Fruit fly (Drosophila melanogaster) whole organism, embryonic: Measurements from ENCODE around the gene UbcE2H.
A peak's percentile ranks its signal among the peaks of the same experiment; 100 is the strongest.

Experiments
- CG12219 ChIP-seq: fragments of 200-800 bp; sonication (Bioruptor generic); optimal IDR thresholded peaks from 3 replicates; lab custom pipeline; 2018; ENCODE audit warnings: missing biosample characterization, mild to moderate bottlenecking, missing genetic modification characterization
- CG1233 ChIP-seq: fragments of 200-800 bp; sonication (Bioruptor generic); optimal IDR thresholded peaks from 4 replicates; lab custom pipeline; 2018; ENCODE audit warnings: missing biosample characterization, mild to moderate bottlenecking, missing genetic modification characterization
- CG13287 ChIP-seq: fragments of 200-800 bp; sonication (Bioruptor generic); IDR thresholded peaks from 2 replicates; pipeline ENCODE4 v1.3.6; 2022; ENCODE audit warnings: missing biosample characterization, missing genetic modification characterization; ENCODE audit not compliant: partially characterized antibody
- CG17568 ChIP-seq: fragments of 200-800 bp; sonication (Bioruptor generic); optimal IDR thresholded peaks from 2 replicates; lab custom pipeline; 2018; ENCODE audit warnings: missing biosample characterization, mild to moderate bottlenecking, missing genetic modification characterization, moderate library complexity
- CG17802 ChIP-seq: fragments of 200-800 bp; sonication (Bioruptor generic); optimal IDR thresholded peaks from 2 replicates; lab custom pipeline; 2018; ENCODE audit warnings: missing biosample characterization, mild to moderate bottlenecking, missing genetic modification characterization, moderate library complexity
- CG18764 ChIP-seq: fragments of 200-800 bp; sonication (Bioruptor generic); optimal IDR thresholded peaks from 3 replicates; lab custom pipeline; 2016; ENCODE audit warnings: missing biosample characterization, missing genetic modification characterization
- CG30020 ChIP-seq: fragments of 200-800 bp; optimal IDR thresholded peaks from 2 replicates; lab custom pipeline; 2019; ENCODE audit warnings: missing biosample characterization, mild to moderate bottlenecking, missing genetic modification characterization, moderate library complexity
- CG3163 ChIP-seq: fragments of 200-800 bp; sonication (Bioruptor generic); optimal IDR thresholded peaks from 3 replicates; lab custom pipeline; 2016; ENCODE audit warnings: missing biosample characterization, missing genetic modification characterization
- CG4617 ChIP-seq: fragments of 200-800 bp; sonication (Bioruptor generic); optimal IDR thresholded peaks from 3 replicates; lab custom pipeline; 2016; ENCODE audit warnings: missing biosample characterization, missing genetic modification characterization, borderline replicate concordance
- CG5180 ChIP-seq: fragments of 200-800 bp; sonication (Bioruptor generic); optimal IDR thresholded peaks from 3 replicates; lab custom pipeline; 2017; ENCODE audit warnings: missing biosample characterization, missing genetic modification characterization, mild to moderate bottlenecking, moderate library complexity, missing genetic modification reagents
- CG5245 ChIP-seq: fragments of 200-800 bp; sonication (Bioruptor generic); optimal IDR thresholded peaks from 3 replicates; lab custom pipeline; 2016; ENCODE audit warnings: missing biosample characterization, missing genetic modification characterization
- CG6254 ChIP-seq: fragments of 200-800 bp; sonication (Bioruptor generic); optimal IDR thresholded peaks from 3 replicates; lab custom pipeline; 2017; ENCODE audit warnings: mild to moderate bottlenecking, missing biosample characterization, missing genetic modification reagents, missing genetic modification characterization
- CG6272 ChIP-seq: fragments of 200-800 bp; sonication (Bioruptor generic); IDR thresholded peaks from 2 replicates; pipeline ENCODE4 v1.3.6; 2022; ENCODE audit warnings: missing biosample characterization, missing genetic modification characterization
- CG7745 ChIP-seq: fragments of 200-800 bp; sonication (Bioruptor generic); optimal IDR thresholded peaks from 2 replicates; lab custom pipeline; 2018; ENCODE audit warnings: missing biosample characterization, mild to moderate bottlenecking, missing genetic modification characterization, moderate library complexity
- CG7786 ChIP-seq: fragments of 200-800 bp; sonication (Bioruptor generic); optimal IDR thresholded peaks from 2 replicates; lab custom pipeline; 2016; ENCODE audit warnings: missing biosample characterization, missing genetic modification characterization
- CTCF ChIP-seq: fragments of 200-800 bp; sonication (Bioruptor generic); optimal IDR thresholded peaks from 2 replicates; lab custom pipeline; 2017; ENCODE audit warnings: missing biosample characterization, mild to moderate bottlenecking, missing genetic modification characterization, moderate library complexity
- GATAe ChIP-seq: fragments of 200-800 bp; sonication (Bioruptor generic); conservative IDR thresholded peaks from 2 replicates; pipeline ENCODE4 v1.3.6; 2022; ENCODE audit warnings: missing biosample characterization, missing genetic modification characterization
- Gsc ChIP-seq: fragments of 200-800 bp; sonication (Bioruptor generic); IDR thresholded peaks from 2 replicates; pipeline ENCODE4 v1.3.6; 2022; ENCODE audit warnings: missing biosample characterization, missing genetic modification characterization
- HLH54F ChIP-seq: fragments of 200-800 bp; sonication (Bioruptor generic); optimal IDR thresholded peaks from 3 replicates; lab custom pipeline; 2016; ENCODE audit warnings: missing biosample characterization, missing genetic modification characterization
- Hr78 ChIP-seq, 2 experiments: fragments of 200-800 bp in 1 of 2; fragments of >200 bp in 1 of 2; sonication (Bioruptor generic) in 1 of 2; optimal IDR thresholded peaks; 2 replicates each; lab custom pipeline; 2017 to 2019; ENCODE audit warnings: missing biosample characterization in 2 of 2, missing genetic modification characterization in 2 of 2, mild to moderate bottlenecking in 1 of 2, moderate library complexity in 1 of 2
- MBD-R2 ChIP-seq: fragments of 200-800 bp; sonication (Bioruptor generic); IDR thresholded peaks from 2 replicates; pipeline ENCODE4 v1.3.6; 2022; ENCODE audit warnings: missing biosample characterization, missing genetic modification characterization
- Max ChIP-seq: fragments of 200-800 bp; sonication (Bioruptor generic); optimal IDR thresholded peaks from 2 replicates; lab custom pipeline; 2016; ENCODE audit warnings: missing biosample characterization, mild to moderate bottlenecking, missing genetic modification characterization
- NFAT ChIP-seq: fragments of 200-800 bp; sonication (Bioruptor generic); IDR thresholded peaks from 2 replicates; pipeline ENCODE4 v1.3.6; 2022; ENCODE audit warnings: missing biosample characterization, missing genetic modification characterization
- NK7.1 ChIP-seq: fragments of 200-800 bp; sonication (Bioruptor generic); optimal IDR thresholded peaks from 3 replicates; lab custom pipeline; 2016; ENCODE audit warnings: missing biosample characterization, missing genetic modification characterization
- Rfx ChIP-seq: fragments of 200-800 bp; sonication (Bioruptor generic); IDR thresholded peaks from 2 replicates; pipeline ENCODE4 v1.3.6; 2022; ENCODE audit warnings: missing biosample characterization, missing genetic modification characterization
- Sry-β ChIP-seq: fragments of 200-800 bp; sonication (Bioruptor generic); optimal IDR thresholded peaks from 2 replicates; lab custom pipeline; 2018; ENCODE audit warnings: missing biosample characterization, mild to moderate bottlenecking, missing genetic modification characterization, moderate library complexity
- YL-1 ChIP-seq: fragments of 200-800 bp; sonication (Bioruptor generic); optimal IDR thresholded peaks from 3 replicates; lab custom pipeline; 2017; ENCODE audit warnings: missing biosample characterization, mild to moderate bottlenecking, missing genetic modification characterization
- al ChIP-seq: fragments of 200-800 bp; sonication (Bioruptor generic); IDR thresholded peaks from 2 replicates; pipeline ENCODE4 v1.3.6; 2022; ENCODE audit warnings: missing biosample characterization, missing genetic modification characterization
- ato ChIP-seq: fragments of 200-800 bp; sonication (Bioruptor generic); IDR thresholded peaks from 2 replicates; pipeline ENCODE4 v1.3.6; 2022; ENCODE audit warnings: missing biosample characterization, missing genetic modification characterization; ENCODE audit not compliant: partially characterized antibody
- chinmo ChIP-seq: fragments of 200-800 bp; sonication (Bioruptor generic); IDR thresholded peaks from 4 replicates; pipeline ENCODE4 v1.3.6; 2022; ENCODE audit warnings: missing biosample characterization, missing genetic modification characterization; ENCODE audit not compliant: partially characterized antibody
- corto ChIP-seq: fragments of 200-800 bp; sonication (Bioruptor generic); optimal IDR thresholded peaks from 2 replicates; lab custom pipeline; 2016; ENCODE audit warnings: missing biosample characterization, mild to moderate bottlenecking, missing genetic modification characterization, moderate library complexity
- crp ChIP-seq, 2 experiments: fragments of 200-800 bp; sonication (Bioruptor generic); optimal IDR thresholded peaks; 2 replicates in 1 of 2; 3 replicates in 1 of 2; lab custom pipeline; 2017; ENCODE audit warnings: missing biosample characterization in 2 of 2, missing genetic modification characterization in 2 of 2, mild to moderate bottlenecking in 1 of 2, moderate library complexity in 1 of 2
- fd96Cb ChIP-seq: fragments of 200-800 bp; sonication (Bioruptor generic); optimal IDR thresholded peaks from 2 replicates; lab custom pipeline; 2018; ENCODE audit warnings: missing biosample characterization, mild to moderate bottlenecking, missing genetic modification characterization, moderate library complexity
- fru ChIP-seq: fragments of >200 bp; optimal IDR thresholded peaks from 2 replicates; lab custom pipeline; 2017
- gem ChIP-seq: fragments of 200-800 bp; sonication (Bioruptor generic); optimal IDR thresholded peaks from 2 replicates; lab custom pipeline; 2019; ENCODE audit warnings: missing biosample characterization, mild to moderate bottlenecking, missing genetic modification characterization, moderate library complexity
- lbe ChIP-seq: fragments of 200-800 bp; sonication (Bioruptor generic); optimal IDR thresholded peaks from 2 replicates; lab custom pipeline; 2016; ENCODE audit warnings: missing biosample characterization, mild to moderate bottlenecking, missing genetic modification characterization
- luna ChIP-seq: fragments of 200-800 bp; sonication (Bioruptor generic); optimal IDR thresholded peaks from 2 replicates; lab custom pipeline; 2016; ENCODE audit warnings: missing biosample characterization, missing genetic modification characterization
- otp ChIP-seq: fragments of 200-800 bp; sonication (Bioruptor generic); IDR thresholded peaks from 3 replicates; pipeline ENCODE4, ENCODE4 v1.3.6; 2022; ENCODE audit warnings: missing biosample characterization, missing genetic modification characterization
- pan ChIP-seq, 4 experiments: fragments of >200 bp in 3 of 4; fragments of 200-800 bp in 1 of 4; sonication (Bioruptor generic) in 1 of 4; optimal IDR thresholded peaks in 3 of 4; IDR thresholded peaks in 1 of 4; 2 replicates each; pipeline versions ENCODE4 v1.3.6 to Lab custom; 2017 to 2022; ENCODE audit warnings: missing biosample characterization in 2 of 4, missing genetic modification characterization in 2 of 4, mixed read lengths in 1 of 4
- peb ChIP-seq: fragments of 200-800 bp; sonication (Bioruptor generic); IDR thresholded peaks from 2 replicates; pipeline ENCODE4 v1.3.6; 2022; ENCODE audit warnings: missing biosample characterization, missing genetic modification characterization
- phol ChIP-seq: fragments of 200-800 bp; sonication (Bioruptor generic); optimal IDR thresholded peaks from 3 replicates; lab custom pipeline; 2018; ENCODE audit warnings: missing biosample characterization, mild to moderate bottlenecking, missing genetic modification characterization, moderate library complexity
- repo ChIP-seq: fragments of 200-800 bp; sonication (Bioruptor generic); optimal IDR thresholded peaks from 2 replicates; lab custom pipeline; 2016; ENCODE audit warnings: missing biosample characterization, missing genetic modification characterization
- salm ChIP-seq: fragments of 200-800 bp; sonication (Bioruptor generic); optimal IDR thresholded peaks from 2 replicates; lab custom pipeline; 2018; ENCODE audit warnings: missing biosample characterization, mild to moderate bottlenecking, missing genetic modification characterization
- sens-2 ChIP-seq: fragments of 200-800 bp; sonication (Bioruptor generic); IDR thresholded peaks from 2 replicates; pipeline ENCODE4 v1.3.6; 2022; ENCODE audit warnings: missing biosample characterization, missing genetic modification characterization
- tna ChIP-seq: fragments of 200-800 bp; sonication (Bioruptor generic); IDR thresholded peaks from 2 replicates; pipeline ENCODE4 v1.3.6; 2022; ENCODE audit warnings: missing biosample characterization, missing genetic modification characterization; ENCODE audit not compliant: partially characterized antibody
- trem ChIP-seq: fragments of 200-800 bp; optimal IDR thresholded peaks from 3 replicates; lab custom pipeline; 2019; ENCODE audit warnings: missing biosample characterization, mild to moderate bottlenecking, missing genetic modification characterization, moderate library complexity
- wor ChIP-seq: fragments of 200-800 bp; sonication (Bioruptor generic); IDR thresholded peaks from 2 replicates; pipeline ENCODE4 v1.3.6; 2022; ENCODE audit warnings: missing biosample characterization, missing genetic modification characterization
- zen ChIP-seq: fragments of 200-800 bp; sonication (Bioruptor generic); optimal IDR thresholded peaks from 3 replicates; lab custom pipeline; 2018; ENCODE audit warnings: missing biosample characterization, mild to moderate bottlenecking, missing genetic modification characterization, moderate library complexity

The UbcE2H gene

DNA sequence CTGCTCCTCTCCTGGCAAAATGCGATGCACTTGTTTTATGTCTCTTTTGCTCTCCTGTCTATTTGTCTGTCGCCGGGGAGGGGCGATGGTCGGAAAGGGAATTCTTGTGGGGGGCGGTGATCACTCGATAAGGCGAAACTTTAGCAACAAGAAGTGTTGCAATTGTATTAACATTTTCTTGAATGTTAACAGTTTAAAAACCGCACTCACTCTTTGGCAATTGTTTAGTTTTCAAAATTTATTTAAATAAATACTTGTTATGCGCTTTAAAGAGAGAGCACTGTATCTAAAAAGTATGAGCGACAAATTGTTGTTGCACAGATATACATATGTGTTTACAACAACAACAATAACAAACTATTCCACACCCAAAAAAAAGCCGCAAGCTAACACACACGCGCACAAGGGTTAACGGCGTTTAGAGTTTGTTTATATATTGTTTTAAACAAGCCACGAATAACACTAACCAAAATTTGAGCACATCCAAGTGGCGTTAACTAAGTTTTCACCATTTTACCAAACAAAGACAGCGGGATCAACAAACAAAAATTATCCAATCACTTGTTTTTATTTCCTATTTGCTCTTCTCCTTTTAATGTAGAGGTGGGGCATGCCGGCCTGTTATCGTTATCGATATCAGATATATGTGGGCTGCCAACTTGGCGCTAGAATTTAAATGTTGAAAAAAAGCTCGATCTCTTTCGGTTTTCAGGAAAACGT lies 7.8 kb upstream of the UbcE2H start, which contains the start of gene CG2258 (continued):
- TF ChIP-seq CG13287 (GFP tag; lab: Robert Waterston, UW) (peak; percentile 40; the same call in 1 of the 2 replicates), Max (peak; percentile 43), CG5180 (GFP tag; lab: Kevin White, UChicago) (peak; percentile 64), wor (GFP tag; lab: Robert Waterston, UW) (peak; percentile 81), lbe (GFP tag; lab: Kevin White, UChicago) (peak; percentile 37), pan (optimal IDR thresholded peaks at IDR 0.05; lab: Kevin White, UChicago) (no peak), pan (GFP tag; optimal IDR thresholded peaks at IDR 0.05 in 1 of 2, IDR thresholded peaks at IDR 0.05 in 1 of 2) (peak in 1 of 2 experiments; percentile 91), CG6272 (GFP tag; lab: Robert Waterston, UW) (peak; percentile 67), Hr78 (GFP tag; optimal IDR thresholded peaks at IDR 0.05; lab: Kevin White, UChicago) (peak in 1 of 2 experiments; percentile 63), CG1233 (peak; percentile 82), CG5245 (GFP tag; lab: Kevin White, UChicago) (peak; percentile 76), ato (GFP tag; lab: Robert Waterston, UW) (no peak), CG17568 (GFP tag; lab: Kevin White, UChicago) (peak; percentile 70), corto (GFP tag; lab: Kevin White, UChicago) (no peak), CG18764 (GFP tag; lab: Kevin White, UChicago) (peak; percentile 58), phol (tag; lab: Kevin White, UChicago) (peak; percentile 85), sens-2 (GFP tag; lab: Robert Waterston, UW) (no peak; the same call in 1 of the 2 replicates), salm (peak; percentile 88), crp (GFP tag; optimal IDR thresholded peaks at IDR 0.05; lab: Kevin White, UChicago) (peak in 1 of 2 experiments; percentile 12), MBD-R2 (GFP tag; lab: Robert Waterston, UW) (peak; percentile 68; the same call in 1 of the 2 replicates), NFAT (GFP tag; lab: Robert Waterston, UW) (peak; percentile 75), Rfx (GFP tag; lab: Robert Waterston, UW) (peak; percentile 88), otp (GFP tag; lab: Robert Waterston, UW) (peak; percentile 87), zen (peak; percentile 39), luna (GFP tag; lab: Kevin White, UChicago) (no peak), HLH54F (GFP tag; lab: Kevin White, UChicago) (peak; percentile 60), Gsc (peak; percentile 61), CTCF (GFP tag; lab: Kevin White, UChicago) (peak; percentile 7), repo (GFP tag; lab: Kevin White, UChicago) (peak; percentile 62), YL-1 (GFP tag; lab: Kevin White, UChicago) (peak; percentile 27), CG7786 (GFP tag; lab: Kevin White, UChicago) (peak; percentile 72), fd96Cb (peak; percentile 90), CG4617 (peak; percentile 33), gem (tag; lab: Kevin White, UChicago) (peak; percentile 91), CG30020 (no peak), peb (peak; percentile 61), chinmo (GFP tag; lab: Robert Waterston, UW) (0 out of 4 replicates have a peak, but pooled peaks have one; percentile 29), GATAe (GFP tag; lab: Robert Waterston, UW) (no peak), CG7745 (tag; lab: Kevin White, UChicago) (no peak), trem (tag; lab: Kevin White, UChicago) (peak; percentile 96), fru (lab: Kevin White, UChicago) (no peak), tna (0 out of 2 replicates have a peak, but pooled peaks have one; percentile 16), CG3163 (peak; percentile 10), CG17802 (peak; percentile 67), al (GFP tag; lab: Robert Waterston, UW) (peak; percentile 77), NK7.1 (peak; percentile 51), Sry-β (peak; percentile 10), CG12219 (GFP tag; lab: Kevin White, UChicago) (peak; percentile 86), CG6254 (GFP tag; lab: Kevin White, UChicago) (peak; percentile 67)
